Fruit fly (Drosophila melanogaster) whole organism, embryonic: ENCODE data around the gene hook.

Experiments
- Ada2b ChIP-seq: fragments of 200-800 bp; sonication (Bioruptor generic); IDR thresholded peaks from 2 replicates; pipeline ENCODE4 v1.3.6; 2022; ENCODE audit warnings: missing biosample characterization, missing genetic modification characterization
- BtbVII ChIP-seq: fragments of 200-800 bp; sonication (Bioruptor generic); optimal IDR thresholded peaks from 3 replicates; lab custom pipeline; 2017; ENCODE audit warnings: missing biosample characterization, mild to moderate bottlenecking, missing genetic modification characterization
- Bteb2 ChIP-seq: fragments of 200-800 bp; sonication (Bioruptor generic); optimal IDR thresholded peaks from 2 replicates; lab custom pipeline; 2016; ENCODE audit warnings: missing biosample characterization, missing genetic modification characterization
- CG10209 ChIP-seq: fragments of 200-800 bp; sonication (Bioruptor generic); optimal IDR thresholded peaks from 3 replicates; lab custom pipeline; 2017; ENCODE audit warnings: missing biosample characterization, mild to moderate bottlenecking, missing genetic modification characterization, missing genetic modification reagents
- CG11093 ChIP-seq: fragments of 200-800 bp; sonication (Bioruptor generic); IDR thresholded peaks from 3 replicates; pipeline ENCODE4 v1.3.6; 2022; ENCODE audit warnings: missing biosample characterization, missing genetic modification characterization
- CG11560 ChIP-seq: fragments of 200-800 bp; sonication (Bioruptor generic); IDR thresholded peaks from 3 replicates; pipeline ENCODE4 v1.3.6; 2022; ENCODE audit warnings: missing biosample characterization, missing genetic modification characterization
- CG12299 ChIP-seq: fragments of 200-800 bp; sonication (Bioruptor generic); optimal IDR thresholded peaks from 2 replicates; lab custom pipeline; 2018; ENCODE audit warnings: missing biosample characterization, mild to moderate bottlenecking, missing genetic modification characterization
- CG1792 ChIP-seq: fragments of 200-800 bp; sonication (Bioruptor generic); optimal IDR thresholded peaks from 2 replicates; lab custom pipeline; 2016; ENCODE audit warnings: missing biosample characterization, missing genetic modification characterization
- CG2875 ChIP-seq: fragments of 200-800 bp; sonication (Bioruptor generic); optimal IDR thresholded peaks from 2 replicates; lab custom pipeline; 2017; ENCODE audit warnings: missing biosample characterization, mild to moderate bottlenecking, missing genetic modification characterization, missing genetic modification reagents
- CG30431 ChIP-seq: fragments of 200-800 bp; sonication (Bioruptor generic); optimal IDR thresholded peaks from 2 replicates; lab custom pipeline; 2017; ENCODE audit warnings: missing biosample characterization, missing genetic modification characterization
- CG31224 ChIP-seq: fragments of 200-800 bp; sonication (Bioruptor generic); IDR thresholded peaks from 2 replicates; pipeline ENCODE4 v1.3.6; 2022; ENCODE audit warnings: missing biosample characterization, missing genetic modification characterization
- CG3726 ChIP-seq: fragments of 200-800 bp; sonication (Bioruptor generic); IDR thresholded peaks from 3 replicates; pipeline ENCODE4, ENCODE4 v1.3.6; 2022; ENCODE audit warnings: missing biosample characterization, missing genetic modification characterization
- CG7357 ChIP-seq: fragments of 200-800 bp; sonication (Bioruptor generic); IDR thresholded peaks from 3 replicates; pipeline ENCODE4 v1.3.6; 2022; ENCODE audit warnings: missing biosample characterization, missing genetic modification characterization
- CTCF ChIP-seq: fragments of 200-800 bp; sonication (Bioruptor generic); optimal IDR thresholded peaks from 2 replicates; lab custom pipeline; 2017; ENCODE audit warnings: missing biosample characterization, mild to moderate bottlenecking, missing genetic modification characterization, moderate library complexity
- Drgx ChIP-seq: fragments of 200-800 bp; sonication (Bioruptor generic); IDR thresholded peaks from 2 replicates; pipeline ENCODE4 v1.3.6; 2022; ENCODE audit warnings: missing biosample characterization, missing genetic modification characterization
- E2f1 ChIP-seq: fragments of 200-800 bp; sonication (Bioruptor generic); IDR thresholded peaks from 2 replicates; pipeline ENCODE4 v1.3.6; 2022; ENCODE audit warnings: missing biosample characterization, missing genetic modification characterization
- Fer2 ChIP-seq: fragments of 200-800 bp; sonication (Bioruptor generic); optimal IDR thresholded peaks from 2 replicates; lab custom pipeline; 2018; ENCODE audit warnings: missing biosample characterization, mild to moderate bottlenecking, missing genetic modification characterization, moderate library complexity
- Gsc ChIP-seq: fragments of 200-800 bp; sonication (Bioruptor generic); IDR thresholded peaks from 2 replicates; pipeline ENCODE4 v1.3.6; 2022; ENCODE audit warnings: missing biosample characterization, missing genetic modification characterization
- HLH3B ChIP-seq: fragments of 200-800 bp; sonication (Bioruptor generic); IDR thresholded peaks from 2 replicates; pipeline ENCODE4 v1.3.6; 2022; ENCODE audit warnings: missing biosample characterization, missing genetic modification characterization
- HLHmδ ChIP-seq: fragments of 200-800 bp; sonication (Bioruptor generic); optimal IDR thresholded peaks from 2 replicates; lab custom pipeline; 2018; ENCODE audit warnings: missing biosample characterization, mild to moderate bottlenecking, missing genetic modification characterization, moderate library complexity
- Hr51 ChIP-seq, 2 experiments: fragments of 200-800 bp; sonication (Bioruptor generic); optimal IDR thresholded peaks; 2 replicates in 1 of 2; 3 replicates in 1 of 2; lab custom pipeline; 2016 to 2018; ENCODE audit warnings: missing biosample characterization in 2 of 2, missing genetic modification characterization in 2 of 2, mild to moderate bottlenecking in 1 of 2, moderate library complexity in 1 of 2
- NC2α ChIP-seq: fragments of 200-800 bp; sonication (Bioruptor generic); optimal IDR thresholded peaks from 2 replicates; lab custom pipeline; 2016; ENCODE audit warnings: missing biosample characterization, missing genetic modification characterization
- Neu2 ChIP-seq: fragments of 200-800 bp; sonication (Bioruptor generic); optimal IDR thresholded peaks from 3 replicates; lab custom pipeline; 2016; ENCODE audit warnings: missing biosample characterization, missing genetic modification characterization, borderline replicate concordance
- Nf-YC ChIP-seq: fragments of 200-800 bp; optimal IDR thresholded peaks from 3 replicates; lab custom pipeline; 2019; ENCODE audit warnings: missing biosample characterization, mild to moderate bottlenecking, missing genetic modification characterization, moderate library complexity
- Ptx1 ChIP-seq: fragments of 200-800 bp; sonication (Bioruptor generic); IDR thresholded peaks from 2 replicates; pipeline ENCODE4 v1.3.6; 2022; ENCODE audit warnings: missing biosample characterization, missing genetic modification characterization
- Rx ChIP-seq: fragments of 200-800 bp; sonication (Bioruptor generic); IDR thresholded peaks from 2 replicates; pipeline ENCODE4 v1.3.6; 2022; ENCODE audit warnings: missing biosample characterization, missing genetic modification characterization
- Side ChIP-seq: fragments of 200-800 bp; sonication (Bioruptor generic); optimal IDR thresholded peaks from 2 replicates; lab custom pipeline; 2016; ENCODE audit warnings: missing biosample characterization, missing genetic modification characterization
- Sox100B ChIP-seq: fragments of 200-800 bp; sonication (Bioruptor generic); optimal IDR thresholded peaks from 3 replicates; lab custom pipeline; 2018; ENCODE audit warnings: missing biosample characterization, mild to moderate bottlenecking, missing genetic modification characterization
- Xrp1 ChIP-seq: fragments of 200-800 bp; sonication (Bioruptor generic); IDR thresholded peaks from 2 replicates; pipeline ENCODE4 v1.3.6; 2022; ENCODE audit warnings: missing biosample characterization, missing genetic modification characterization
- amos ChIP-seq: fragments of 200-800 bp; sonication (Bioruptor generic); IDR thresholded peaks from 2 replicates; pipeline ENCODE4 v1.3.6; 2022; ENCODE audit warnings: missing biosample characterization, missing genetic modification characterization; ENCODE audit not compliant: partially characterized antibody
- bowl ChIP-seq: fragments of 200-800 bp; sonication (Bioruptor generic); IDR thresholded peaks from 2 replicates; pipeline ENCODE4 v1.3.6; 2022; ENCODE audit warnings: missing biosample characterization, missing genetic modification characterization
- bsh ChIP-seq, 2 experiments: fragments of 200-800 bp; sonication (Bioruptor generic); optimal IDR thresholded peaks; 2 replicates each; lab custom pipeline; 2017 to 2018; ENCODE audit warnings: mild to moderate bottlenecking in 2 of 2, missing biosample characterization in 2 of 2, missing genetic modification characterization in 2 of 2, moderate library complexity in 1 of 2
- caup ChIP-seq: fragments of 200-800 bp; sonication (Bioruptor generic); optimal IDR thresholded peaks from 3 replicates; lab custom pipeline; 2017; ENCODE audit warnings: missing biosample characterization, mild to moderate bottlenecking, missing genetic modification characterization, moderate library complexity; ENCODE audit not compliant: severe bottlenecking
- crol ChIP-seq: fragments of 200-800 bp; sonication (Bioruptor generic); IDR thresholded peaks from 2 replicates; pipeline ENCODE4 v1.3.6; 2022; ENCODE audit warnings: missing biosample characterization, missing genetic modification characterization
- dpn ChIP-seq, 2 experiments: fragments of 200-800 bp; sonication (Bioruptor generic); optimal IDR thresholded peaks; 3 replicates each; lab custom pipeline; 2016; ENCODE audit warnings: missing biosample characterization in 2 of 2, missing genetic modification characterization in 2 of 2
- eve ChIP-seq, 2 experiments: fragments of >200 bp; optimal IDR thresholded peaks; 2 replicates each; lab custom pipeline; 2017; ENCODE audit warnings: missing biosample characterization in 2 of 2, missing genetic modification characterization in 2 of 2
- h ChIP-seq: fragments of >200 bp; optimal IDR thresholded peaks from 2 replicates; lab custom pipeline; 2017
- ind ChIP-seq: fragments of 200-800 bp; sonication (Bioruptor generic); optimal IDR thresholded peaks from 3 replicates; lab custom pipeline; 2016; ENCODE audit warnings: missing biosample characterization, missing genetic modification characterization
- kah ChIP-seq: fragments of 200-800 bp; sonication (Bioruptor generic); optimal IDR thresholded peaks from 2 replicates; lab custom pipeline; 2018; ENCODE audit warnings: missing biosample characterization, mild to moderate bottlenecking, missing genetic modification characterization
- klu ChIP-seq: fragments of 200-800 bp; sonication (Bioruptor generic); IDR thresholded peaks from 2 replicates; pipeline ENCODE4 v1.3.6; 2022; ENCODE audit warnings: missing biosample characterization, missing genetic modification characterization
- mam ChIP-seq: fragments of 200-800 bp; sonication (Bioruptor generic); optimal IDR thresholded peaks from 3 replicates; lab custom pipeline; 2016; ENCODE audit warnings: missing biosample characterization, missing genetic modification characterization
- pan ChIP-seq, 4 experiments: fragments of >200 bp in 3 of 4; fragments of 200-800 bp in 1 of 4; sonication (Bioruptor generic) in 1 of 4; optimal IDR thresholded peaks in 3 of 4; IDR thresholded peaks in 1 of 4; 2 replicates each; pipeline versions ENCODE4 v1.3.6 to Lab custom; 2017 to 2022; ENCODE audit warnings: missing biosample characterization in 2 of 4, missing genetic modification characterization in 2 of 4, mixed read lengths in 1 of 4
- pb ChIP-seq: fragments of 200-800 bp; sonication (Bioruptor generic); optimal IDR thresholded peaks from 3 replicates; lab custom pipeline; 2016; ENCODE audit warnings: missing biosample characterization, missing genetic modification characterization
- pum ChIP-seq: fragments of 200-800 bp; sonication (Bioruptor generic); optimal IDR thresholded peaks from 2 replicates; lab custom pipeline; 2016; ENCODE audit warnings: missing biosample characterization, missing genetic modification characterization
- sim ChIP-seq: fragments of 200-800 bp; sonication (Bioruptor generic); IDR thresholded peaks from 2 replicates; pipeline ENCODE4 v1.3.6; 2022; ENCODE audit warnings: missing biosample characterization, missing genetic modification characterization
- slou ChIP-seq: fragments of 200-800 bp; sonication (Bioruptor generic); optimal IDR thresholded peaks from 3 replicates; lab custom pipeline; 2016; ENCODE audit warnings: missing biosample characterization, missing genetic modification characterization
- sna ChIP-seq: fragments of 200-800 bp; sonication (Bioruptor generic); IDR thresholded peaks from 2 replicates; pipeline ENCODE4 v1.3.6; 2022; ENCODE audit warnings: missing biosample characterization, missing genetic modification characterization; ENCODE audit not compliant: partially characterized antibody
- tin ChIP-seq: fragments of 200-800 bp; sonication (Bioruptor generic); optimal IDR thresholded peaks from 3 replicates; lab custom pipeline; 2016; ENCODE audit warnings: missing biosample characterization, missing genetic modification characterization
- tna ChIP-seq: fragments of 200-800 bp; sonication (Bioruptor generic); IDR thresholded peaks from 2 replicates; pipeline ENCODE4 v1.3.6; 2022; ENCODE audit warnings: missing biosample characterization, missing genetic modification characterization; ENCODE audit not compliant: partially characterized antibody
- vnd ChIP-seq: fragments of 200-800 bp; sonication (Bioruptor generic); IDR thresholded peaks from 3 replicates; pipeline ENCODE4 v1.3.6; 2022; ENCODE audit warnings: missing biosample characterization, missing genetic modification characterization; ENCODE audit not compliant: partially characterized antibody
- wdn ChIP-seq: fragments of 200-800 bp; sonication (Bioruptor generic); IDR thresholded peaks from 2 replicates; pipeline ENCODE4 v1.3.6; 2022; ENCODE audit warnings: missing biosample characterization, missing genetic modification characterization

Gene hook

DNA sequence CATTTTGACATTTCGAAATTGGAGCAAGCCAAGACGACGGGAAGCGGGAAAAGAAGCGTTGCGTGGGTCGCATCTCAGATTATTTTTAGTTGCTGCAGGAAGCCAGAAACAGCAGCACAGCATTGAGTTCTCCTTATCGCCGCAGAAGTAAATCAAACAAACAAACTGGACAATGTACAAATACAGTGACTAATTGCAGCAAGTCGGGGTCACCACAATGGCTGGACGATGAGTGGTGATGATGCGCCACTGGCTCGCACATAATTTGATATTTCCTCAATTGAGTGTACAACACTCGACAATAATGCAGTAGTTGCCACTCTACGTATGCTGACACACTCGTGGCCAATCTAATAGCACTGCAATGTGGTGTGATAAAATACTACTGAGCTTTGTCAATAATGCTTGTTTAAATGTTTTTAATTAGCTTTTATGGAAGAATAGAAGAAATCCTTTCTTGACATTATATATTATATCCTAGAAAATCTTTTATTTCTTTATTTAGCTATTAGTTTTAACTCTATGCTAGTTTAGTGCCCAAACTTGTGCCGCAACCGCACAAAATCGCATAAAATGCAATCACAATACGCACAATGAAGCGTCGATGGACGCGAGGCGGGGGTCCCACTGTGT lies 51.2 kb downstream of the hook start (continued):
- TF ChIP-seq CG11093 (GFP tag; lab: Robert Waterston, UW) = no peak
- TF ChIP-seq tna (GFP tag; lab: Robert Waterston, UW) = no peak
- TF ChIP-seq klu (GFP tag; lab: Robert Waterston, UW) = no peak
- peak; percentile 65 to 75 for TF ChIP-seq bsh (GFP tag; optimal IDR thresholded peaks at IDR 0.05; lab: Kevin White, UChicago)
- no peak for TF ChIP-seq pan (optimal IDR thresholded peaks at IDR 0.05; lab: Kevin White, UChicago)
- TF ChIP-seq pan (GFP tag; optimal IDR thresholded peaks at IDR 0.05 in 1 of 2, IDR thresholded peaks at IDR 0.05 in 1 of 2) = no peak
- no peak for TF ChIP-seq wdn (GFP tag; lab: Robert Waterston, UW)
- TF ChIP-seq bowl (GFP tag; lab: Robert Waterston, UW) = no peak
- no peak for TF ChIP-seq Side (GFP tag; lab: Kevin White, UChicago)
- peak in 1 of 2 experiments; percentile 34 for TF ChIP-seq eve (GFP tag; optimal IDR thresholded peaks at IDR 0.05; lab: Kevin White, UChicago)
- 0 out of 2 replicates have a peak, but pooled peaks have one; percentile 40 for TF ChIP-seq sim (GFP tag; lab: Robert Waterston, UW)
- no peak for TF ChIP-seq h (lab: Kevin White, UChicago)
- TF ChIP-seq CTCF (GFP tag; lab: Kevin White, UChicago) = no peak
- TF ChIP-seq Ptx1 (GFP tag; lab: Robert Waterston, UW) = 0 out of 2 replicates have a peak, but pooled peaks have one; percentile 8
- no peak for TF ChIP-seq sna (GFP tag; lab: Robert Waterston, UW)
- peak; percentile 25 for TF ChIP-seq CG30431 (GFP tag; lab: Kevin White, UChicago)
- TF ChIP-seq HLH3B (GFP tag; lab: Robert Waterston, UW) = no peak; the same call in 1 of the 2 replicates
- TF ChIP-seq pum (GFP tag; lab: Kevin White, UChicago) = no peak
- no peak for TF ChIP-seq Nf-YC
- TF ChIP-seq CG7357 (GFP tag; lab: Robert Waterston, UW) = no peak
- no peak for TF ChIP-seq vnd (GFP tag; lab: Robert Waterston, UW)
- TF ChIP-seq Gsc (GFP tag; lab: Robert Waterston, UW) = no peak
- TF ChIP-seq E2f1 (GFP tag; lab: Robert Waterston, UW) = no peak
- TF ChIP-seq CG12299 (tag; lab: Kevin White, UChicago) = no peak
- TF ChIP-seq amos (GFP tag; lab: Robert Waterston, UW) = no peak
- peak in 1 of 2 experiments; percentile 58 for TF ChIP-seq Hr51 (GFP tag; optimal IDR thresholded peaks at IDR 0.05; lab: Kevin White, UChicago)
- no peak for TF ChIP-seq CG2875 (GFP tag; lab: Kevin White, UChicago)
- no peak for TF ChIP-seq slou (GFP tag; lab: Kevin White, UChicago)
- no peak for TF ChIP-seq mam
- no peak for TF ChIP-seq CG3726 (GFP tag; lab: Robert Waterston, UW)
- no peak for TF ChIP-seq pb (GFP tag; lab: Kevin White, UChicago)
- TF ChIP-seq BtbVII (GFP tag; lab: Kevin White, UChicago) = no peak
- no peak for TF ChIP-seq tin (GFP tag; lab: Kevin White, UChicago)
- no peak for TF ChIP-seq HLHmδ
- no peak for TF ChIP-seq NC2α (GFP tag; lab: Kevin White, UChicago)
- TF ChIP-seq Drgx (GFP tag; lab: Robert Waterston, UW) = peak; percentile 85
- TF ChIP-seq Bteb2 = no peak
- TF ChIP-seq ind (GFP tag; lab: Kevin White, UChicago) = peak; percentile 1
- no peak for TF ChIP-seq Neu2 (GFP tag; lab: Kevin White, UChicago)
- TF ChIP-seq caup (GFP tag; lab: Kevin White, UChicago) = no peak
- peak; percentile 55 for TF ChIP-seq Xrp1 (GFP tag; lab: Robert Waterston, UW)
- peak; percentile 27 for TF ChIP-seq CG10209 (GFP tag; lab: Kevin White, UChicago)
- peak in 1 of 2 experiments; percentile 0 for TF ChIP-seq dpn (GFP tag; optimal IDR thresholded peaks at IDR 0.05; lab: Kevin White, UChicago)
- no peak for TF ChIP-seq kah
- TF ChIP-seq Fer2 (tag; lab: Kevin White, UChicago) = no peak
- no peak for TF ChIP-seq Ada2b (GFP tag; lab: Robert Waterston, UW)
- TF ChIP-seq Rx (GFP tag; lab: Robert Waterston, UW) = no peak
- no peak for TF ChIP-seq CG31224 (GFP tag; lab: Robert Waterston, UW)
- TF ChIP-seq crol = 0 out of 2 replicates have a peak, but pooled peaks have one; percentile 9
- TF ChIP-seq CG1792 (GFP tag; lab: Kevin White, UChicago) = no peak
- peak; percentile 45 for TF ChIP-seq Sox100B
- no peak for TF ChIP-seq CG11560
